Worm (Caenorhabditis elegans) whole organism, midembryonic: ENCODE data around the gene efl-1.

Experiments
- cog-1 ChIP-seq: sonication (generic microtip); optimal IDR thresholded peaks from 2 replicates; lab custom pipeline; 2016; ENCODE audit warnings: missing genetic modification characterization, missing compliant biosample characterization
- flt-1 ChIP-seq: fragments of 200-800 bp; sonication (Bioruptor generic); IDR thresholded peaks from 2 replicates; pipeline ENCODE4 v1.3.6; 2022; ENCODE audit warnings: missing genetic modification characterization, missing compliant biosample characterization
- klf-2 ChIP-seq: fragments of 200-800 bp; sonication (Bioruptor generic); conservative IDR thresholded peaks from 2 replicates; pipeline ENCODE4 v1.3.6; 2022; ENCODE audit warnings: missing genetic modification reagents, missing genetic modification characterization, missing compliant biosample characterization
- med-1 ChIP-seq: sonication (generic microtip); optimal IDR thresholded peaks from 2 replicates; lab custom pipeline; 2017; ENCODE audit warnings: missing genetic modification characterization, mild to moderate bottlenecking, missing compliant biosample characterization, antibody characterized with exemption, missing genetic modification reagents; ENCODE audit not compliant: insufficient read depth
- tab-1 ChIP-seq: fragments of 200-800 bp; sonication (Bioruptor generic); IDR thresholded peaks from 2 replicates; pipeline ENCODE4 v1.3.6; 2022; ENCODE audit warnings: missing genetic modification characterization, missing compliant biosample characterization
- ztf-23 ChIP-seq: fragments of 200-800 bp; sonication (Bioruptor generic); IDR thresholded peaks from 2 replicates; pipeline ENCODE4 v1.3.6; 2022; ENCODE audit warnings: missing genetic modification reagents, missing genetic modification characterization, missing compliant biosample characterization
- ztf-29 ChIP-seq: fragments of 200-800 bp; sonication (Bioruptor generic); IDR thresholded peaks from 2 replicates; pipeline ENCODE4 v1.3.6; 2022; ENCODE audit warnings: missing genetic modification reagents, missing genetic modification characterization, missing compliant biosample characterization

- TF ChIP-seq ztf-23, result no peak
- no peak for TF ChIP-seq cog-1 (tag; lab: Kevin White, UChicago)
- TF ChIP-seq flt-1 (GFP tag; lab: Robert Waterston, UW), result no peak
- TF ChIP-seq ztf-29 (GFP tag; lab: Robert Waterston, UW), result no peak
- TF ChIP-seq med-1 (GFP tag; lab: Kevin White, UChicago), result no peak
- no peak for TF ChIP-seq tab-1 (GFP tag; lab: Robert Waterston, UW)
- TF ChIP-seq klf-2 (GFP tag; lab: Robert Waterston, UW), result no peak
Observed at ce11 chrV:16909871-16910270, 55.6 kb downstream of the efl-1 start, which contains the start of gene F09C6.16.
